Fruit fly (Drosophila melanogaster) whole organism, prepupa: ENCODE measurements around the gene shi.

Source experiments
- Blimp-1 ChIP-seq: fragments of 200-800 bp; sonication (Bioruptor generic); optimal IDR thresholded peaks from 3 replicates; lab custom pipeline; 2017; ENCODE audit warnings: missing biosample characterization, missing genetic modification characterization, mild to moderate bottlenecking, moderate library complexity, missing genetic modification reagents
- CG10631 ChIP-seq: fragments of 200-800 bp; sonication (Bioruptor generic); optimal IDR thresholded peaks from 2 replicates; lab custom pipeline; 2016; ENCODE audit warnings: missing biosample characterization, missing genetic modification characterization
- CG10669 ChIP-seq: fragments of 200-800 bp; sonication (Bioruptor generic); optimal IDR thresholded peaks from 3 replicates; lab custom pipeline; 2018; ENCODE audit warnings: missing biosample characterization, mild to moderate bottlenecking, missing genetic modification characterization, moderate library complexity
- CG15336 ChIP-seq: fragments of 200-800 bp; sonication (Bioruptor generic); IDR thresholded peaks from 2 replicates; pipeline ENCODE4 v1.3.6; 2022; ENCODE audit warnings: missing biosample characterization, missing genetic modification characterization
- CG16779 ChIP-seq: fragments of 200-800 bp; sonication (Bioruptor generic); optimal IDR thresholded peaks from 3 replicates; lab custom pipeline; 2017; ENCODE audit warnings: missing biosample characterization, mild to moderate bottlenecking, missing genetic modification characterization
- CG3032 ChIP-seq: fragments of 200-800 bp; optimal IDR thresholded peaks from 2 replicates; lab custom pipeline; 2019; ENCODE audit warnings: missing biosample characterization, mild to moderate bottlenecking, missing genetic modification characterization, moderate library complexity
- CG31627 ChIP-seq: fragments of 200-800 bp; sonication (Bioruptor generic); optimal IDR thresholded peaks from 3 replicates; lab custom pipeline; 2016; ENCODE audit warnings: missing biosample characterization, missing genetic modification characterization
- CG32006 ChIP-seq: fragments of 200-800 bp; sonication (Bioruptor generic); optimal IDR thresholded peaks from 3 replicates; lab custom pipeline; 2017; ENCODE audit warnings: missing biosample characterization, mild to moderate bottlenecking, missing genetic modification characterization
- CG34406 ChIP-seq: fragments of 200-800 bp; sonication (Bioruptor generic); optimal IDR thresholded peaks from 3 replicates; lab custom pipeline; 2016; ENCODE audit warnings: missing biosample characterization, missing genetic modification characterization
- CG3919 ChIP-seq: fragments of 200-800 bp; sonication (Bioruptor generic); optimal IDR thresholded peaks from 3 replicates; lab custom pipeline; 2016; ENCODE audit warnings: missing biosample characterization, missing genetic modification characterization
- CG6163 ChIP-seq: fragments of 200-800 bp; sonication (Bioruptor generic); IDR thresholded peaks from 3 replicates; pipeline ENCODE4 v1.3.6; 2022; ENCODE audit warnings: missing biosample characterization, missing genetic modification characterization
- CG6276 ChIP-seq: fragments of 200-800 bp; sonication (Bioruptor generic); optimal IDR thresholded peaks from 2 replicates; lab custom pipeline; 2017; ENCODE audit warnings: missing biosample characterization, mild to moderate bottlenecking, missing genetic modification characterization
- CG6792 ChIP-seq: fragments of 200-800 bp; sonication (Bioruptor generic); optimal IDR thresholded peaks from 3 replicates; lab custom pipeline; 2016; ENCODE audit warnings: missing biosample characterization, missing genetic modification characterization
- CG6808 ChIP-seq: fragments of 200-800 bp; sonication (Bioruptor generic); optimal IDR thresholded peaks from 3 replicates; lab custom pipeline; 2017; ENCODE audit warnings: missing biosample characterization, missing genetic modification characterization, mild to moderate bottlenecking, moderate library complexity, missing genetic modification reagents
- CG8119 ChIP-seq: fragments of 200-800 bp; sonication (Bioruptor generic); IDR thresholded peaks from 3 replicates; pipeline ENCODE4 v1.3.6; 2022; ENCODE audit warnings: missing biosample characterization, missing genetic modification characterization
- CG8632 ChIP-seq: fragments of 200-800 bp; sonication (Bioruptor generic); optimal IDR thresholded peaks from 3 replicates; lab custom pipeline; 2016; ENCODE audit warnings: missing biosample characterization, missing genetic modification characterization
- Eip75B ChIP-seq: fragments of 200-800 bp; sonication (Bioruptor generic); optimal IDR thresholded peaks from 3 replicates; lab custom pipeline; 2016; ENCODE audit warnings: missing biosample characterization, missing genetic modification characterization
- Eip78C ChIP-seq: fragments of 200-800 bp; sonication (Bioruptor generic); peaks from one replicate; lab custom pipeline; 2016; ENCODE audit warnings: missing biosample characterization, missing genetic modification characterization
- Eip93F ChIP-seq: fragments of 200-800 bp; sonication (Bioruptor generic); optimal IDR thresholded peaks from 2 replicates; lab custom pipeline; 2016; ENCODE audit warnings: missing biosample characterization, mild to moderate bottlenecking, missing genetic modification characterization
- Gug ChIP-seq: fragments of 200-800 bp; sonication (Bioruptor generic); IDR thresholded peaks from 2 replicates; pipeline ENCODE4 v1.3.6; 2022; ENCODE audit warnings: missing biosample characterization, missing genetic modification characterization
- Hr38 ChIP-seq: sonication (Bioruptor generic); optimal IDR thresholded peaks from 2 replicates; lab custom pipeline; 2016; ENCODE audit warnings: missing biosample characterization, missing genetic modification characterization
- Hr39 ChIP-seq: fragments of 200-800 bp; sonication (Bioruptor generic); optimal IDR thresholded peaks from 2 replicates; lab custom pipeline; 2016; ENCODE audit warnings: missing biosample characterization, missing genetic modification characterization
- Lpt ChIP-seq: fragments of 200-800 bp; sonication (Bioruptor generic); optimal IDR thresholded peaks from 3 replicates; lab custom pipeline; 2016; ENCODE audit warnings: missing biosample characterization, missing genetic modification characterization
- OdsH ChIP-seq: fragments of 200-800 bp; sonication (Bioruptor generic); optimal IDR thresholded peaks from 3 replicates; lab custom pipeline; 2016; ENCODE audit warnings: missing biosample characterization, missing genetic modification characterization
- Smox ChIP-seq: fragments of 200-800 bp; sonication (Bioruptor generic); optimal IDR thresholded peaks from 3 replicates; lab custom pipeline; 2016; ENCODE audit warnings: missing biosample characterization, missing genetic modification characterization
- Sox102F ChIP-seq: fragments of 200-800 bp; sonication (Bioruptor generic); optimal IDR thresholded peaks from 2 replicates; lab custom pipeline; 2016; ENCODE audit warnings: missing biosample characterization, mild to moderate bottlenecking, missing genetic modification characterization
- Sox15 ChIP-seq: fragments of 200-800 bp; sonication (Bioruptor generic); optimal IDR thresholded peaks from 3 replicates; lab custom pipeline; 2016; ENCODE audit warnings: missing biosample characterization, missing genetic modification characterization
- dac ChIP-seq: fragments of 200-800 bp; sonication (Bioruptor generic); optimal IDR thresholded peaks from 2 replicates; lab custom pipeline; 2017; ENCODE audit warnings: missing biosample characterization, mild to moderate bottlenecking, missing genetic modification characterization
- dsx ChIP-seq: fragments of 200-800 bp; optimal IDR thresholded peaks from 3 replicates; lab custom pipeline; 2019; ENCODE audit warnings: missing biosample characterization, mild to moderate bottlenecking, missing genetic modification characterization, moderate library complexity; ENCODE audit not compliant: poor library complexity, severe bottlenecking
- eg ChIP-seq: fragments of 200-800 bp; sonication (Bioruptor generic); IDR thresholded peaks from 3 replicates; pipeline ENCODE4 v1.3.6; 2022; ENCODE audit warnings: missing biosample characterization, missing genetic modification characterization
- fd59A ChIP-seq: fragments of 200-800 bp; sonication (Bioruptor generic); optimal IDR thresholded peaks from 2 replicates; lab custom pipeline; 2017; ENCODE audit warnings: missing biosample characterization, mild to moderate bottlenecking, missing genetic modification characterization, missing genetic modification reagents
- fd85E ChIP-seq: fragments of 200-800 bp; sonication (Bioruptor generic); optimal IDR thresholded peaks from 3 replicates; lab custom pipeline; 2016; ENCODE audit warnings: missing biosample characterization, missing genetic modification characterization
- lz ChIP-seq: fragments of 200-800 bp; sonication (Bioruptor generic); optimal IDR thresholded peaks from 3 replicates; lab custom pipeline; 2016; ENCODE audit warnings: missing biosample characterization, missing genetic modification characterization
- net ChIP-seq: fragments of 200-800 bp; sonication (Bioruptor generic); optimal IDR thresholded peaks from 3 replicates; lab custom pipeline; 2016; ENCODE audit warnings: missing biosample characterization, missing genetic modification characterization
- ss ChIP-seq, 2 experiments: fragments of 200-800 bp; sonication (Bioruptor generic); optimal IDR thresholded peaks; 2 replicates in 1 of 2; 3 replicates in 1 of 2; lab custom pipeline; 2017 to 2018; ENCODE audit warnings: mild to moderate bottlenecking in 2 of 2, missing biosample characterization in 2 of 2, missing genetic modification characterization in 2 of 2, moderate library complexity in 1 of 2
- svp ChIP-seq: fragments of 200-800 bp; sonication (Bioruptor generic); peaks from one replicate; lab custom pipeline; 2016; ENCODE audit warnings: missing biosample characterization, missing genetic modification characterization
- topi ChIP-seq: fragments of 200-800 bp; sonication (Bioruptor generic); optimal IDR thresholded peaks from 3 replicates; lab custom pipeline; 2016; ENCODE audit warnings: missing biosample characterization, missing genetic modification characterization
- vri ChIP-seq: fragments of 200-800 bp; sonication (Bioruptor generic); optimal IDR thresholded peaks from 3 replicates; lab custom pipeline; 2016; ENCODE audit warnings: missing biosample characterization, mild to moderate bottlenecking, missing genetic modification characterization

shi gene

DNA sequence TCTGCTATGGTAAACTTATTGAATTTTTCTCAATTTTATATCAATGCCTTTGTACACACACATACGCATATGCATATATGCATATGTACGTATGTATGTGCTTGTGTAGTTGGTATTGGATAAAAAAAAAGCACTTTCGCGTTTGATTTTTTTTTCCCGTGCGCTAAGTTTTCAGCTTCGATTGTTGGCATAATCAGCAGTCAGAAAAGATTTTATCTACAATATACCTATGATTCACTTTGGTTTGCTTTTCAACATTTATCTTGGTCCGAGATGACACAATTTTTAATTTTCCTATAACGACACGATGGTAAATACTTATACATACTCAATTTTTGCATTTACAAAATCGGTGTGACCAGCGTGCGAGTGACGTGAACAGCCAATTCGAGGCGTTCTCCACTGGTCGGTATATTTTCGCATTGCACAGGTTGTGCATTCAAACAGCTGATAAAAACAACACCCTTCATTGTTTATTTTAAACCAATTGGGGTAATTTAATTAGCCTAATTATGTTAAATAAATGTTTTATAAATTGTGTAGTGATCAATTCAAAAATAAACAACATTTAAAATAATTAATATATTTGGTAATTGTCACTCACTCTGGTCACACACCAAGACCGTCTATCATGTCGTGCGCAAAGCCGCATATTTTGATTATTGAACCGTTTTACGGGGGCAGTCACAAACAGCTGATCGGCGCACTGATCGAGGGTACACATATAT is 38.9 kb upstream of the shi start, which contains the start of the genes UBL3 and CG15914 (continued):
- TF ChIP-seq Sox102F (GFP tag; lab: Kevin White, UChicago) (no peak), CG8632 (GFP tag; lab: Kevin White, UChicago) (no peak), CG8119 (GFP tag; lab: Robert Waterston, UW) (no peak), Eip93F (GFP tag; lab: Kevin White, UChicago) (peak; percentile 66), CG32006 (GFP tag; lab: Kevin White, UChicago) (no peak), CG34406 (no peak), Eip75B (peak; percentile 16), topi (GFP tag; lab: Kevin White, UChicago) (peak; percentile 1), OdsH (no peak), Lpt (GFP tag; lab: Kevin White, UChicago) (no peak), CG6808 (GFP tag; lab: Kevin White, UChicago) (no peak), CG3919 (GFP tag; lab: Kevin White, UChicago) (no peak), dac (no peak), CG31627 (GFP tag; lab: Kevin White, UChicago) (no peak), CG10669 (GFP tag; lab: Kevin White, UChicago) (no peak), CG16779 (tag; lab: Kevin White, UChicago) (no peak), fd85E (peak; percentile 19), eg (GFP tag; lab: Robert Waterston, UW) (no peak), Hr38 (GFP tag; lab: Kevin White, UChicago) (no peak)

DNA sequence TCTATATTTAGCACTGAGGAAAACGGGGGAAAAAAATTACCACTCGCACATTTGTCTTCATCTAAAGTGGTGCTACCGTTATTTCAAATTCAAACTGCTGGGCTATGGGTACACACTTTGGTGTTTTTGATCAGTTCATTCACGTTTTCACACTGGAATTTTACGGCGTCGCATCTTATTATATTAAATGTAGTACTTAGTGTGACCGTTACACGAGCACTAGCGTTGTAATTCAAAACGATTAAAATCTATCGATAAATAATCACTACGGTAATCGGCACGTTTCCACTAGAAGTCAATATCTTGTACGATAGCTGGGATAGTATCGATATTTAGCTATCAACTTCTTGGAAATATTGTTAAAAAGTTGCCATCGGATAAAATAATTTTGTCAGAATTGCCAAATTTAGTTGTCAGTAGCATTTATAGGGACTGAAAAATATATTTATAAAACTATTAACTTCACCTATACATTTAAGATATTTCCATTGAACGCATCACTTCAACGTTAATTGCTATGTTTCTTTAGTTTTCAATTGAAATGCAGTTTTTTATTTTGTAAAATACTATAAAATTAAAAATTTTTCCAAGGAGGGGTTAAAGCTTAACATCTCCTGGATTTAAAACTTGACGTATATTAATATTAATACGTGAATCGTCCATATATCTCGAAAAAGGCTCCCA is 34.2 kb upstream of the shi start, which contains the start of the genes CG46440 and Myb:
Gene CG46440 (minus strand): TSS at position 223 of the 684 bp plus-strand sequence.
Gene Myb (minus strand): TSS at position 223 of the 684 bp plus-strand sequence.
- 0 out of 2 replicates have a peak, but pooled peaks have one; percentile 20 for TF ChIP-seq CG15336 (GFP tag; lab: Robert Waterston, UW)
- TF ChIP-seq OdsH, result no peak
- no peak for TF ChIP-seq vri
- TF ChIP-seq fd59A, result no peak
- peak; percentile 18 for TF ChIP-seq dsx (GFP tag; lab: Kevin White, UChicago)
- TF ChIP-seq Eip78C, result peak; percentile 1
- TF ChIP-seq svp (GFP tag; lab: Kevin White, UChicago), result peak; percentile 5
- TF ChIP-seq lz, result peak; percentile 1
- peak; percentile 7 for TF ChIP-seq topi (GFP tag; lab: Kevin White, UChicago)

DNA sequence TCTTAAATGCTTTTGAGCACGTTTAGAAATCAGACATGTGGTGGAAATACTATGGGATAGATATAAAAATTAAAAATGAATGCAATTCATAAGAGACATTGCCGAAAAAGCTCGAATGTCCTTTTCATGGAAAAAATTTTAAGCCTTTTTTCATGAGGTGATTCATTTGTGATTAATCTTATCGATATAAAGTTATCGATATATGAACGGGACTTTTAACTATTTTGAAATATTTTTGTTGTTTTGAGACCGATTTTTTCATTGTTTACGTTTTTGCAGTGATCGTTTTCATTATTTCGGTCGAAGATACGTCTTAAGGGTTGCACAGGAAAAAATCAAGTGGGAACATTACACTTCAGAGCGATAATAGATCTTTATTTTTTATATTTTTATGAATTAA is 32.5 kb upstream of the shi start, which contains the start of gene AlkB:
Gene AlkB (minus strand): TSS at position 101 of the 400 bp plus-strand sequence.
- TF ChIP-seq ss (GFP tag; optimal IDR thresholded peaks at IDR 0.05; lab: Kevin White, UChicago), result no peak
- no peak for TF ChIP-seq Gug (GFP tag; lab: Robert Waterston, UW)

DNA sequence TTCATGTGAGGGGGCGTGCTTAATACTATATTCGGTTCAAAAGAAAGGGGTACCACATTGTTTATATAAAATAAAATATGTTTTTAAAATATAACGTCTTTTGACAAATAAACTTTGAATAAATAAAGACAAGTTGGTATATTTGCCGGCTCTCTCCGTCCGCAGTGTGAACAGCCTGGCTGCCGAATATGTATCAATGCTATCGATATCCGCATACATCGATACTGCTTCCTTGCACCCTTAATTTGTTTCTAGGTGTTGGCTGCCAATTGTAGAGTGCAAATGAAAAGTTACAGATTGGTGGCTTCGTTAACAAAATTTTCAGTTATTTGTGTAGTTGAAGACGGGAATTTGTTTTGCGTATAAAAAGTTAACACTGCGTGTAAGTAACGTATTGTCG is 32.0 kb upstream of the shi start, which contains the start of gene Gbeta13F:
Gene Gbeta13F (plus strand): TSS at position 247 of the 400 bp plus-strand sequence.
- peak; percentile 34; the same call in 1 of the 3 replicates for TF ChIP-seq CG6163 (GFP tag; lab: Robert Waterston, UW)
- no peak for TF ChIP-seq CG34406
- TF ChIP-seq, all 60 proteins: peak for 1

DNA sequence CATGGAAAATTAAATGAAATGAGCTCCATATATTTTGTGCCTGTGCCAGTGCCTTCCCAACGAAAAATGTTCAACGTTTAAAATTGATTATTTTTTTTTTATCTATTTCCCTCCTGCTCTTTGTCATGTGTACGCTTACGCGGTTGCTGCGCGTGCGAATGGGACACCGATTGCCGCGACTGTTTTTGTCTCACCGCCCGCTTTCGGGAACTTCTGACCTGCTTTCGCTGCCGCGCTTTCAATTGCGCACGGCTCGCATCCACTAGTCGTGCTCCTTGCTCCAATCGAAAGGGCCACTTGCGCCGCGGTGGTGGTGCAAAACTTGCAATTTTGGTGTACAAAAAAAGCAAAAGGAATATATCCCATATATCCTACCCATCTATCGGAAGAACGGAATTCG is 31.4 kb upstream of the shi start:
- peak; percentile 55 for TF ChIP-seq CG3032 (tag; lab: Kevin White, UChicago)
- no peak; the same call in 2 of the 3 replicates for TF ChIP-seq eg (GFP tag; lab: Robert Waterston, UW)
- TF ChIP-seq fd85E, result no peak
- TF ChIP-seq Sox102F (GFP tag; lab: Kevin White, UChicago), result peak; percentile 33
- no peak for TF ChIP-seq CG8119 (GFP tag; lab: Robert Waterston, UW)
- TF ChIP-seq Eip93F (GFP tag; lab: Kevin White, UChicago), result peak; percentile 48
- no peak for TF ChIP-seq Hr38 (GFP tag; lab: Kevin White, UChicago)
- TF ChIP-seq Gug (GFP tag; lab: Robert Waterston, UW), result peak; percentile 43
- TF ChIP-seq Hr39, result no peak
- peak; percentile 62 for TF ChIP-seq dsx (GFP tag; lab: Kevin White, UChicago)
- no peak for TF ChIP-seq OdsH
- no peak for TF ChIP-seq Smox (GFP tag; lab: Kevin White, UChicago)
- TF ChIP-seq CG6163 (GFP tag; lab: Robert Waterston, UW), result peak; percentile 84
- peak; percentile 54 for TF ChIP-seq CG32006 (GFP tag; lab: Kevin White, UChicago)
- TF ChIP-seq CG8632 (GFP tag; lab: Kevin White, UChicago), result peak; percentile 36
- peak; percentile 38 for TF ChIP-seq net (GFP tag; lab: Kevin White, UChicago)
- TF ChIP-seq CG6276 (GFP tag; lab: Kevin White, UChicago), result peak; percentile 62
- TF ChIP-seq Sox15, result no peak
- peak; percentile 44 for TF ChIP-seq CG34406
- TF ChIP-seq Blimp-1, result peak; percentile 29
- TF ChIP-seq CG6792, result no peak
- peak; percentile 56 for TF ChIP-seq CG15336 (GFP tag; lab: Robert Waterston, UW)
- no peak for TF ChIP-seq CG10631 (GFP tag; lab: Kevin White, UChicago)
- TF ChIP-seq vri, result peak; percentile 64
